Worm (Caenorhabditis elegans) whole organism, L3 larva: ENCODE data around the gene ztf-18.

Source experiments
- ceh-82 ChIP-seq: fragments of 150-350 bp; optimal IDR thresholded peaks from 2 replicates; lab custom pipeline; 2014; ENCODE audit warnings: missing biosample characterization, missing genetic modification characterization
- mdl-1 ChIP-seq: fragments of 150-350 bp; optimal IDR thresholded peaks from 2 replicates; lab custom pipeline; 2014; ENCODE audit warnings: missing biosample characterization, missing genetic modification characterization
- nhr-76 ChIP-seq: fragments of 150-350 bp; sonication (generic microtip); optimal IDR thresholded peaks from 5 replicates; lab custom pipeline; 2014; ENCODE audit warnings: missing biosample characterization, missing genetic modification characterization
- skn-1 ChIP-seq: fragments of 150-350 bp; optimal IDR thresholded peaks from 2 replicates; lab custom pipeline; 2014; ENCODE audit warnings: missing biosample characterization, missing genetic modification characterization

DNA sequence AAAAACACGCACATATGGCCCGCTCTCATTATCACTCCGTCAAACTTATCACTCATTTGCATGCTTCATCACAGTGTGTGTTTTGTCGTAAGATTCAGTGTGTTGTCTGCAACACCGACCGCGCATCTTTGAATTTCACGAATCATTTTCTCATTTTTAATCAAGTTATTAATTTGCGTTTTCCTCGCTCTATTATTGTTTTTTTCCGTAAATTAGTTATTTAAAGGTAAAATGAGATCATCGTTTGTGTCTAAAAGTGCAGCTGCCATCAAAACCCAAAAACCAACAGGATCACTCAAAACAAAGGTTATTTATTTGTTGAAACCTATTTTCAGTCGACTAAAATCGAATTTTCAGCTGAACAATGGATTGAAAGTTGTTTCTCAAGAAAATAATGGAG is 15.9 kb downstream of the ztf-18 start, which contains the start of the genes T24C4.5 and ucr-2.3:
- TF ChIP-seq nhr-76, result no peak
- TF ChIP-seq mdl-1 (tag; lab: Kevin White, UChicago), result no peak
- TF ChIP-seq ceh-82 (tag; lab: Kevin White, UChicago), result no peak
- TF ChIP-seq skn-1 (tag; lab: Kevin White, UChicago), result no peak
